Worm (Caenorhabditis elegans) whole organism, mixed stage, embryonic: Measurements from ENCODE around the gene srsx-31.

Experiments used
- cnd-1 ChIP-seq: fragments of 200-800 bp; sonication (Bioruptor generic); optimal IDR thresholded peaks from 2 replicates; lab custom pipeline; 2018; ENCODE audit warnings: mild to moderate bottlenecking, missing genetic modification characterization, missing compliant biosample characterization
- lsy-2 ChIP-seq: fragments of 150-350 bp; optimal IDR thresholded peaks from 2 replicates; lab custom pipeline; 2014; ENCODE audit warnings: missing biosample characterization, missing genetic modification characterization
- nhr-237 ChIP-seq: fragments of 150-350 bp; optimal IDR thresholded peaks from 2 replicates; lab custom pipeline; 2014; ENCODE audit warnings: missing biosample characterization, missing genetic modification characterization
- nhr-28 ChIP-seq: fragments of 150-350 bp; optimal IDR thresholded peaks from 2 replicates; lab custom pipeline; 2014; ENCODE audit warnings: missing biosample characterization, missing genetic modification characterization
- unc-62 ChIP-seq: fragments of 150-350 bp; optimal IDR thresholded peaks from 2 replicates; lab custom pipeline; 2014; ENCODE audit warnings: missing biosample characterization, missing genetic modification reagents, missing genetic modification characterization

ce11 chrV:11279564-11279963, 24.7 kb upstream of the srsx-31 start:
- TF ChIP-seq cnd-1 (tag; lab: Kevin White, UChicago), result no peak
- TF ChIP-seq lsy-2, result no peak
- TF ChIP-seq nhr-237 (tag; lab: Kevin White, UChicago), result no peak
- no peak for TF ChIP-seq nhr-28 (tag; lab: Kevin White, UChicago)
- no peak for TF ChIP-seq unc-62 (GFP tag; lab: Kevin White, UChicago)
